Fruit fly (Drosophila melanogaster) whole organism, wandering third instar larva: ENCODE measurements around the gene mthl5.

ENCODE experiments used
- CrebA ChIP-seq: fragments of 200-800 bp; sonication (Bioruptor generic); optimal IDR thresholded peaks from 2 replicates; lab custom pipeline; 2016; ENCODE audit warnings: missing biosample characterization, mild to moderate bottlenecking, missing genetic modification characterization, borderline replicate concordance
- GATAd ChIP-seq: sonication (Bioruptor generic); optimal IDR thresholded peaks from 2 replicates; lab custom pipeline; 2016; ENCODE audit warnings: missing biosample characterization, missing genetic modification characterization
- Hr78 ChIP-seq: fragments of >200 bp; optimal IDR thresholded peaks from 2 replicates; lab custom pipeline; 2017; ENCODE audit warnings: missing biosample characterization, missing genetic modification characterization
- Myc ChIP-seq: fragments of >200 bp; optimal IDR thresholded peaks from 2 replicates; lab custom pipeline; 2017
- OdsH ChIP-seq: fragments of 200-800 bp; sonication (Bioruptor generic); optimal IDR thresholded peaks from 2 replicates; lab custom pipeline; 2016; ENCODE audit warnings: missing biosample characterization, mild to moderate bottlenecking, missing genetic modification characterization
- Vsx2 ChIP-seq: fragments of 200-300, 225-300 bp; sonication (Bioruptor generic); optimal IDR thresholded peaks from 2 replicates; lab custom pipeline; 2018; ENCODE audit warnings: missing biosample characterization, missing genetic modification characterization; ENCODE audit not compliant: partially characterized antibody
- br ChIP-seq: fragments of 200-800 bp; sonication (Bioruptor generic); optimal IDR thresholded peaks from 2 replicates; lab custom pipeline; 2016; ENCODE audit warnings: missing biosample characterization, missing genetic modification characterization
- dsf ChIP-seq: sonication (Bioruptor generic); optimal IDR thresholded peaks from 2 replicates; lab custom pipeline; 2016; ENCODE audit warnings: missing biosample characterization, missing genetic modification characterization, borderline replicate concordance
- psq ChIP-seq: fragments of 200-800 bp; sonication (Bioruptor generic); optimal IDR thresholded peaks from 3 replicates; lab custom pipeline; 2017; ENCODE audit warnings: missing biosample characterization, mild to moderate bottlenecking, missing genetic modification characterization, moderate library complexity
- tai ChIP-seq: sonication (Bioruptor generic); optimal IDR thresholded peaks from 2 replicates; lab custom pipeline; 2016; ENCODE audit warnings: missing biosample characterization, missing genetic modification characterization
- usp ChIP-seq: fragments of >200 bp; optimal IDR thresholded peaks from 2 replicates; lab custom pipeline; 2017; ENCODE audit warnings: missing biosample characterization, missing genetic modification characterization

DNA sequence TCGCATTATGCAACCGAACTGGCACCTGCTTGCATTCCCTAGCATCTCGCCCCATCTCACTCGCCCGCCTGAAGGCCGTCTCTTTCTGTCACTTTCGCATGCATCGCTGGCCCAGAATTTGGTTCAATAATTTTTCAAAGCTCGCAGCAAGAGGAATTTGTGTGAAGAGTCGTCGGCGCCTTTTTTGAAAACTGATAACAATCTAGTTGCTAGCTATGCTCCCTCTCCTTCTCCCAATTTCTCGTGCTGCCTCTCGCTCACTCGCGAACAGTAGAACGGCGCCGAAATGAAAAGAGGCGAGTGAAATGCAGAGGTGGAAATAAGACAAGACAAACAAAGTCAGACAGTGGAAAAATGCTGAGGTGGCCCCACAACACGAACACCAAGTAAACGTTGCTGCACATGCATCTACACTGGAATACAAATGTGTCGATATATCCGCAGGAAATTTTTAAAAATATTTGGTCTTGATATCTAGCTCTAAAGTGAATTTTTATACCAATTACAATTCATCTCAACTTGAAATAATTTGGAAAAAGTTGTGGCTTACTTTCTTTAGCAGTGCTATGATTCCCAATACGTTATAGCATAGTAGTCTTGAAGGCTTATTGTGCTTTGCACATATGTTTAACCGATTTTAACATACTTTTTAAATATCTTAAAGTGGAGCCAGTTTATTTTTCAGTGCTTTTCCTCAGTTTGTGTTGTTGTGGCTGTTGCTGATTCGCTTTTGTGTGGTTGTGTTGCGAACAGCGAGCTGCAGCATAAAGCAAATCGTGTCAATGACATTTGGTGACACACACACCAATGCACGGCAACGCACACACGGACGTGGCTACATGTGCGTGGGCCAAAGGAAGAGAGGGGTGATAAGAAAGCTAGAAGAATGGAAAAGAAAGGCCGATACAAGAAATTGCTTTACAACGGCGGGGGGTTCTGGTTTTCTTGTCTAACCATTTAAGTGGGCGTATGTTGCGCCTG, 35.8 kb downstream of the mthl5 start:
- no peak for TF ChIP-seq Vsx2 (GFP tag; lab: Kevin White, UChicago)
- TF ChIP-seq Hr78 (GFP tag; lab: Kevin White, UChicago) = no peak
- TF ChIP-seq psq = peak; percentile 33
- TF ChIP-seq Myc = no peak
- TF ChIP-seq tai = no peak
- TF ChIP-seq OdsH = peak; percentile 5
- no peak for TF ChIP-seq CrebA (GFP tag; lab: Kevin White, UChicago)
- no peak for TF ChIP-seq dsf (GFP tag; lab: Kevin White, UChicago)
- peak; percentile 15 for TF ChIP-seq br
- TF ChIP-seq usp (GFP tag; lab: Kevin White, UChicago) = no peak
- no peak for TF ChIP-seq GATAd (GFP tag; lab: Kevin White, UChicago)
